Fruit fly (Drosophila melanogaster) whole organism, embryonic: ENCODE data around the gene mRF1.

Experiments used
- Adf1 ChIP-seq: fragments of 200-800 bp; sonication (Bioruptor generic); IDR thresholded peaks from 2 replicates; pipeline ENCODE4 v1.3.6; 2022; ENCODE audit warnings: missing biosample characterization, missing genetic modification characterization
- CG10565 ChIP-seq: fragments of 200-800 bp; sonication (Bioruptor generic); optimal IDR thresholded peaks from 3 replicates; lab custom pipeline; 2016; ENCODE audit warnings: missing biosample characterization, mild to moderate bottlenecking, missing genetic modification characterization
- CG13296 ChIP-seq: fragments of 200-800 bp; sonication (Bioruptor generic); optimal IDR thresholded peaks from 3 replicates; lab custom pipeline; 2018; ENCODE audit warnings: missing biosample characterization, mild to moderate bottlenecking, missing genetic modification characterization
- CG1529 ChIP-seq: fragments of 200-800 bp; sonication (Bioruptor generic); optimal IDR thresholded peaks from 3 replicates; lab custom pipeline; 2018; ENCODE audit warnings: missing biosample characterization, missing genetic modification characterization
- CG15514 ChIP-seq: fragments of 200-800 bp; sonication (Bioruptor generic); optimal IDR thresholded peaks from 3 replicates; lab custom pipeline; 2017; ENCODE audit warnings: missing biosample characterization, missing genetic modification characterization, mild to moderate bottlenecking, moderate library complexity, missing genetic modification reagents
- CG17328 ChIP-seq: fragments of 200-800 bp; sonication (Bioruptor generic); IDR thresholded peaks from 2 replicates; pipeline ENCODE4 v1.3.6; 2022; ENCODE audit warnings: missing biosample characterization, missing genetic modification characterization
- CG2199 ChIP-seq: fragments of 200-800 bp; sonication (Bioruptor generic); IDR thresholded peaks from 3 replicates; pipeline ENCODE4 v1.3.6; 2022; ENCODE audit warnings: missing biosample characterization, missing genetic modification characterization
- CG33557 ChIP-seq: fragments of 200-800 bp; sonication (Bioruptor generic); optimal IDR thresholded peaks from 2 replicates; lab custom pipeline; 2019; ENCODE audit warnings: missing biosample characterization, mild to moderate bottlenecking, missing genetic modification characterization, moderate library complexity
- CG6654 ChIP-seq: fragments of 200-800 bp; sonication (Bioruptor generic); optimal IDR thresholded peaks from 2 replicates; lab custom pipeline; 2017; ENCODE audit warnings: missing biosample characterization, mild to moderate bottlenecking, missing genetic modification characterization
- CG7786 ChIP-seq: fragments of 200-800 bp; sonication (Bioruptor generic); optimal IDR thresholded peaks from 2 replicates; lab custom pipeline; 2016; ENCODE audit warnings: missing biosample characterization, missing genetic modification characterization
- CG8359 ChIP-seq: fragments of 200-800 bp; sonication (Bioruptor generic); optimal IDR thresholded peaks from 2 replicates; lab custom pipeline; 2017; ENCODE audit warnings: missing biosample characterization, mild to moderate bottlenecking, missing genetic modification characterization, borderline replicate concordance
- Dbx ChIP-seq: fragments of 200-800 bp; sonication (Bioruptor generic); IDR thresholded peaks from 3 replicates; pipeline ENCODE4 v1.3.6; 2022; ENCODE audit warnings: missing biosample characterization, missing genetic modification characterization
- Deaf1 ChIP-seq: fragments of 200-800 bp; optimal IDR thresholded peaks from 3 replicates; lab custom pipeline; 2019; ENCODE audit warnings: missing biosample characterization, mild to moderate bottlenecking, missing genetic modification characterization, moderate library complexity
- HLH4C ChIP-seq: fragments of 200-800 bp; sonication (Bioruptor generic); IDR thresholded peaks from 3 replicates; pipeline ENCODE4 v1.3.6; 2022; ENCODE audit warnings: missing biosample characterization, missing genetic modification characterization; ENCODE audit not compliant: partially characterized antibody
- Jarid2 ChIP-seq: fragments of 200-800 bp; sonication (Bioruptor generic); optimal IDR thresholded peaks from 3 replicates; lab custom pipeline; 2017; ENCODE audit warnings: mild to moderate bottlenecking, missing biosample characterization, missing genetic modification reagents, missing genetic modification characterization
- MTF-1 ChIP-seq: fragments of 200-800 bp; sonication (Bioruptor generic); optimal IDR thresholded peaks from 2 replicates; lab custom pipeline; 2018; ENCODE audit warnings: missing biosample characterization, mild to moderate bottlenecking, missing genetic modification characterization, borderline replicate concordance
- Mad ChIP-seq: fragments of 200-800 bp; sonication (Bioruptor generic); optimal IDR thresholded peaks from 2 replicates; lab custom pipeline; 2016; ENCODE audit warnings: missing biosample characterization, missing genetic modification characterization
- Med ChIP-seq: fragments of 200-800 bp; sonication (Bioruptor generic); peaks from one replicate; lab custom pipeline; 2016; ENCODE audit warnings: missing biosample characterization, missing genetic modification characterization, mild to moderate bottlenecking, inconsistent platforms, moderate library complexity
- NC2β ChIP-seq: fragments of 200-800 bp; sonication (Bioruptor generic); optimal IDR thresholded peaks from 2 replicates; lab custom pipeline; 2016; ENCODE audit warnings: missing biosample characterization, missing genetic modification characterization
- Nf-YA ChIP-seq: fragments of 200-800 bp; sonication (Bioruptor generic); IDR thresholded peaks from 2 replicates; pipeline ENCODE4 v1.3.6; 2022; ENCODE audit warnings: missing biosample characterization, missing genetic modification characterization
- Nf-YC ChIP-seq: fragments of 200-800 bp; optimal IDR thresholded peaks from 3 replicates; lab custom pipeline; 2019; ENCODE audit warnings: missing biosample characterization, mild to moderate bottlenecking, missing genetic modification characterization, moderate library complexity
- Pdp1 ChIP-seq, 2 experiments: fragments of 200-800 bp; sonication (Bioruptor generic); optimal IDR thresholded peaks; 3 replicates each; lab custom pipeline; 2016; ENCODE audit warnings: missing biosample characterization in 2 of 2, missing genetic modification characterization in 2 of 2, mild to moderate bottlenecking in 1 of 2, moderate library complexity in 1 of 2
- Ravus ChIP-seq: fragments of 200-800 bp; sonication (Bioruptor generic); IDR thresholded peaks from 2 replicates; pipeline ENCODE4 v1.3.6; 2022; ENCODE audit warnings: missing biosample characterization, missing genetic modification characterization
- ap ChIP-seq: fragments of 200-800 bp; sonication (Bioruptor generic); IDR thresholded peaks from 2 replicates; pipeline ENCODE4 v1.3.6; 2022; ENCODE audit warnings: missing biosample characterization, missing genetic modification characterization
- ara ChIP-seq: fragments of 200-800 bp; sonication (Bioruptor generic); IDR thresholded peaks from 2 replicates; pipeline ENCODE4 v1.3.6; 2022; ENCODE audit warnings: missing biosample characterization, missing genetic modification characterization
- caup ChIP-seq: fragments of 200-800 bp; sonication (Bioruptor generic); optimal IDR thresholded peaks from 3 replicates; lab custom pipeline; 2017; ENCODE audit warnings: missing biosample characterization, mild to moderate bottlenecking, missing genetic modification characterization, moderate library complexity; ENCODE audit not compliant: severe bottlenecking
- chinmo ChIP-seq: fragments of 200-800 bp; sonication (Bioruptor generic); IDR thresholded peaks from 4 replicates; pipeline ENCODE4 v1.3.6; 2022; ENCODE audit warnings: missing biosample characterization, missing genetic modification characterization; ENCODE audit not compliant: partially characterized antibody
- eyg ChIP-seq: fragments of 200-800 bp; sonication (Bioruptor generic); optimal IDR thresholded peaks from 3 replicates; lab custom pipeline; 2016; ENCODE audit warnings: missing biosample characterization, missing genetic modification characterization
- fd102C ChIP-seq: fragments of 200-800 bp; sonication (Bioruptor generic); optimal IDR thresholded peaks from 2 replicates; lab custom pipeline; 2018; ENCODE audit warnings: missing biosample characterization, mild to moderate bottlenecking, missing genetic modification characterization, moderate library complexity
- hbn ChIP-seq: fragments of 200-800 bp; sonication (Bioruptor generic); IDR thresholded peaks from 2 replicates; pipeline ENCODE4 v1.3.6; 2022; ENCODE audit warnings: missing biosample characterization, missing genetic modification characterization; ENCODE audit not compliant: partially characterized antibody
- luna ChIP-seq: fragments of 200-800 bp; sonication (Bioruptor generic); optimal IDR thresholded peaks from 2 replicates; lab custom pipeline; 2016; ENCODE audit warnings: missing biosample characterization, missing genetic modification characterization
- nerfin-1 ChIP-seq: fragments of 200-800 bp; sonication (Bioruptor generic); optimal IDR thresholded peaks from 3 replicates; lab custom pipeline; 2019; ENCODE audit warnings: missing biosample characterization, mild to moderate bottlenecking, missing genetic modification characterization, moderate library complexity
- oc ChIP-seq: fragments of 200-800 bp; sonication (Bioruptor generic); optimal IDR thresholded peaks from 2 replicates; lab custom pipeline; 2018; ENCODE audit warnings: missing biosample characterization, mild to moderate bottlenecking, missing genetic modification characterization, moderate library complexity
- pros ChIP-seq: fragments of 200-800 bp; sonication (Bioruptor generic); optimal IDR thresholded peaks from 3 replicates; lab custom pipeline; 2019; ENCODE audit warnings: missing biosample characterization, mild to moderate bottlenecking, missing genetic modification characterization, moderate library complexity
- sens ChIP-seq: fragments of 200-800 bp; sonication (Bioruptor generic); peaks from one replicate; lab custom pipeline; 2016; ENCODE audit warnings: missing biosample characterization, missing genetic modification characterization
- wek ChIP-seq: fragments of 200-800 bp; sonication (Bioruptor generic); optimal IDR thresholded peaks from 3 replicates; lab custom pipeline; 2018; ENCODE audit warnings: missing biosample characterization, mild to moderate bottlenecking, missing genetic modification characterization, moderate library complexity
- zen ChIP-seq: fragments of 200-800 bp; sonication (Bioruptor generic); optimal IDR thresholded peaks from 3 replicates; lab custom pipeline; 2018; ENCODE audit warnings: missing biosample characterization, mild to moderate bottlenecking, missing genetic modification characterization, moderate library complexity

Gene mRF1

DNA sequence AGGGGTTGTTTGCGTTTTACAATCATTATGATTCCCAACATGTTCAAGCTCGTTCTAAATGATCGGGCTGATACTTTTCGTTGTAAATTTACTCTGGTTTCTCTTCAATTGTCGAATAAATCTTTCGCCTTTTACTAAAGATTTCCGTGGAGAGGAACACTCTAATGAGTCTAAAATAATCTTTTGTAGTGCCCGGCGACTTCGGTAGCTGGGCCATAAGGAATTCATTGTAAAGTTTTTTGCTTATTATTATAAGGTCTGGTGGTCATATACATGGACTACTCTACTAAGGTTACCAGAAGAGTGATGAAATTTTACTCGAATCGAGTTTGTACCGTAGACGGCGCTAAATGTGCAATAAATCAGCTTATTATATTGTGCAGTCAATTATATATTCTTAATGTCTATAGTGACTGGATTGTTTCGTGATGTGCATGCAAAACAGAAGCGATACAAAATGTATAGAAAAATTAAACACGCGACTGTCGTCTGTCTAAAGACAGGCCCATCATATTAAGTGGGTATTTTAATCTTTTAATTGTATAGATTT lies 25.1 kb downstream of the mRF1 start:
- peak; percentile 10 for TF ChIP-seq zen (tag; lab: Kevin White, UChicago)
- peak; percentile 81 for TF ChIP-seq sens (GFP tag; lab: Kevin White, UChicago)
- no peak for TF ChIP-seq fd102C
- no peak for TF ChIP-seq CG1529
- no peak for TF ChIP-seq Pdp1 (GFP tag; optimal IDR thresholded peaks at IDR 0.05; lab: Kevin White, UChicago)
- TF ChIP-seq wek (GFP tag; lab: Kevin White, UChicago): no peak
- TF ChIP-seq Jarid2 (GFP tag; lab: Kevin White, UChicago): no peak
- TF ChIP-seq CG13296 (GFP tag; lab: Kevin White, UChicago): no peak
- no peak for TF ChIP-seq HLH4C (GFP tag; lab: Robert Waterston, UW)
- TF ChIP-seq Mad (GFP tag; lab: Kevin White, UChicago): no peak
- TF ChIP-seq CG17328 (GFP tag; lab: Robert Waterston, UW): 0 out of 2 replicates have a peak, but pooled peaks have one; percentile 14
- TF ChIP-seq ap: no peak
- no peak for TF ChIP-seq Ravus (GFP tag; lab: Robert Waterston, UW)
- no peak for TF ChIP-seq chinmo (GFP tag; lab: Robert Waterston, UW)
- no peak for TF ChIP-seq CG33557 (GFP tag; lab: Kevin White, UChicago)
- peak; percentile 69; the same call in 1 of the 3 replicates for TF ChIP-seq CG2199 (GFP tag; lab: Robert Waterston, UW)
- TF ChIP-seq CG8359 (GFP tag; lab: Kevin White, UChicago): no peak
- TF ChIP-seq CG7786 (GFP tag; lab: Kevin White, UChicago): no peak
- TF ChIP-seq caup (GFP tag; lab: Kevin White, UChicago): no peak
- TF ChIP-seq pros: peak; percentile 95
- peak; percentile 60 for TF ChIP-seq Med (GFP tag; lab: Kevin White, UChicago)
- TF ChIP-seq ara (GFP tag; lab: Robert Waterston, UW): no peak
- TF ChIP-seq Dbx: no peak
- TF ChIP-seq luna: no peak

DNA sequence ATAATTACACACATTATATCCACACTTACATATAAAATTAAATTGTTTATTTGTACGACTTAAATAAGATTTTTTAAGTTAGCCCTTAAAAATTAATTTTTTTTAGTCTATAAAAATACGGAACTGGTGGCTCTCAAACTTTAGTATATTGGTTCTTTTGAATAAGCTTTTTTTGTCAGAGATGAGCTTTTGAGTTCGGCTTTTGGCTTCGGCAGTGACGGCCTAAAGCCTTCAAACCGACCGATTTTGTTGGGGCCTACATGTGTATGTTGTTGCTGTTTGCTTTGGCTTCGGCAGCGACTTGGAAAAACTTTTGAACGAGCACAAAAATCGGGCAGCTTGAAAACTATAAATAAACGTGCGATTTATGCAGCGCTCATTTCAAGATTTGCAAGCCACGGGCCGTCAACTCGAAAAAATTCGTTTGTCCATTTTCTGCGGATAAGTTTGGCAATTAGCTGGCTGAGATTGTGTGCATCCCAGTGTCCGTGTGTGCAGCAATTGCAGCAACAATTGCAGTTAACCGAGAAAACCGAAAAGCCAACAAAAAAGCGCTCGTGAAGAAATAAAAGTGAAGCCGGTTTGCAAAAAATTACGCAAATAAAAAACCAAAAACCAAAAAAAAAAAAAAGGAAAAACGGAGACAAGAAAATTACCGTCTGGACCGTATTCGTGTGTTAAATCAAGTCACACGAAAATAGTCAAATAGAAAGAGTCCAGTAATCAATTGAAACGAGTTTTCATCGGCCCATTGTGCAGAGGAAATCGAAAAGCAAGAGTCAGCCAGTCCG lies 26.3 kb downstream of the mRF1 start, which contains the start of gene CG16820:
Gene CG16820 (plus strand): TSS at position 378 of the 791 bp plus-strand sequence.
- TF ChIP-seq nerfin-1 (no peak), oc (tag; lab: Kevin White, UChicago) (no peak), CG6654 (GFP tag; lab: Kevin White, UChicago) (peak; percentile 54), CG10565 (GFP tag; lab: Kevin White, UChicago) (no peak), hbn (GFP tag; lab: Robert Waterston, UW) (no peak), MTF-1 (GFP tag; lab: Kevin White, UChicago) (no peak), Adf1 (GFP tag; lab: Robert Waterston, UW) (no peak), eyg (GFP tag; lab: Kevin White, UChicago) (no peak), Nf-YC (tag; lab: Kevin White, UChicago) (no peak), Nf-YA (no peak), CG15514 (peak; percentile 96), NC2β (GFP tag; lab: Kevin White, UChicago) (no peak), fd102C (no peak), chinmo (GFP tag; lab: Robert Waterston, UW) (peak; percentile 56; the same call in 1 of the 4 replicates), Deaf1 (peak; percentile 93)
